Fruit fly (Drosophila melanogaster) whole organism, embryonic: ENCODE data around the gene Pstk.

Source experiments
- Atf6 ChIP-seq: fragments of 200-800 bp; sonication (Bioruptor generic); IDR thresholded peaks from 2 replicates; pipeline ENCODE4 v1.3.6; 2022; ENCODE audit warnings: missing biosample characterization, missing genetic modification characterization
- Bteb2 ChIP-seq: fragments of 200-800 bp; sonication (Bioruptor generic); optimal IDR thresholded peaks from 2 replicates; lab custom pipeline; 2016; ENCODE audit warnings: missing biosample characterization, missing genetic modification characterization
- CG1024 ChIP-seq: fragments of 200-800 bp; sonication (Bioruptor generic); IDR thresholded peaks from 2 replicates; pipeline ENCODE4 v1.3.6; 2022; ENCODE audit warnings: missing biosample characterization, missing genetic modification characterization
- CG10267 ChIP-seq: fragments of 200-800 bp; sonication (Bioruptor generic); optimal IDR thresholded peaks from 2 replicates; lab custom pipeline; 2018; ENCODE audit warnings: missing biosample characterization, mild to moderate bottlenecking, missing genetic modification characterization, moderate library complexity
- CG10366 ChIP-seq: fragments of 200-800 bp; sonication (Bioruptor generic); IDR thresholded peaks from 2 replicates; pipeline ENCODE4 v1.3.6; 2022; ENCODE audit warnings: missing biosample characterization, missing genetic modification characterization
- CG11093 ChIP-seq: fragments of 200-800 bp; sonication (Bioruptor generic); IDR thresholded peaks from 3 replicates; pipeline ENCODE4 v1.3.6; 2022; ENCODE audit warnings: missing biosample characterization, missing genetic modification characterization
- CG12744 ChIP-seq: fragments of 200-800 bp; sonication (Bioruptor generic); optimal IDR thresholded peaks from 2 replicates; lab custom pipeline; 2016; ENCODE audit warnings: missing biosample characterization, missing genetic modification characterization
- CG13123 ChIP-seq: fragments of 200-800 bp; sonication (Bioruptor generic); optimal IDR thresholded peaks from 2 replicates; lab custom pipeline; 2016; ENCODE audit warnings: missing biosample characterization, missing genetic modification characterization
- CG14441 ChIP-seq: fragments of 200-800 bp; sonication (Bioruptor generic); IDR thresholded peaks from 2 replicates; pipeline ENCODE4 v1.3.6; 2022; ENCODE audit warnings: missing biosample characterization, missing genetic modification characterization
- CG17385 ChIP-seq: fragments of 200-800 bp; sonication (Bioruptor generic); optimal IDR thresholded peaks from 3 replicates; lab custom pipeline; 2018; ENCODE audit warnings: missing biosample characterization, mild to moderate bottlenecking, missing genetic modification characterization
- CG2678 ChIP-seq: fragments of 200-800 bp; sonication (Bioruptor generic); optimal IDR thresholded peaks from 3 replicates; lab custom pipeline; 2019; ENCODE audit warnings: missing biosample characterization, mild to moderate bottlenecking, missing genetic modification characterization, moderate library complexity
- CG34422 ChIP-seq: fragments of 200-800 bp; sonication (Bioruptor generic); IDR thresholded peaks from 3 replicates; pipeline ENCODE4 v1.3.6; 2022; ENCODE audit warnings: missing biosample characterization, missing genetic modification characterization
- CG3726 ChIP-seq: fragments of 200-800 bp; sonication (Bioruptor generic); IDR thresholded peaks from 3 replicates; pipeline ENCODE4, ENCODE4 v1.3.6; 2022; ENCODE audit warnings: missing biosample characterization, missing genetic modification characterization
- CG4404 ChIP-seq: fragments of 200-800 bp; sonication (Bioruptor generic); IDR thresholded peaks from 2 replicates; pipeline ENCODE4 v1.3.6; 2022; ENCODE audit warnings: missing biosample characterization, missing genetic modification characterization
- CG6683 ChIP-seq: fragments of 200-800 bp; sonication (Bioruptor generic); optimal IDR thresholded peaks from 2 replicates; lab custom pipeline; 2017; ENCODE audit warnings: missing biosample characterization, mild to moderate bottlenecking, missing genetic modification characterization, missing genetic modification reagents
- CG8290 ChIP-seq, 3 experiments: fragments of 200-800 bp; sonication (Bioruptor generic); optimal IDR thresholded peaks; 2 replicates each; lab custom pipeline; 2016 to 2019; ENCODE audit warnings: missing biosample characterization in 3 of 3, missing genetic modification characterization in 3 of 3, mild to moderate bottlenecking in 2 of 3, moderate library complexity in 1 of 3
- CG9215 ChIP-seq: fragments of 200-800 bp; sonication (Bioruptor generic); IDR thresholded peaks from 2 replicates; pipeline ENCODE4 v1.3.6; 2022; ENCODE audit warnings: missing biosample characterization, missing genetic modification characterization
- CG9437 ChIP-seq: fragments of 200-800 bp; sonication (Bioruptor generic); optimal IDR thresholded peaks from 2 replicates; lab custom pipeline; 2018; ENCODE audit warnings: missing biosample characterization, mild to moderate bottlenecking, missing genetic modification characterization
- CG9932 ChIP-seq: fragments of 200-800 bp; sonication (Bioruptor generic); IDR thresholded peaks from 2 replicates; pipeline ENCODE4 v1.3.6; 2022; ENCODE audit warnings: missing biosample characterization, missing genetic modification characterization
- CkIIα-i1 ChIP-seq: fragments of 200-800 bp; sonication (Bioruptor generic); IDR thresholded peaks from 2 replicates; pipeline ENCODE4 v1.3.6; 2022; ENCODE audit warnings: missing biosample characterization, missing genetic modification characterization
- Dad ChIP-seq: fragments of 200-800 bp; sonication (Bioruptor generic); optimal IDR thresholded peaks from 3 replicates; lab custom pipeline; 2016; ENCODE audit warnings: missing biosample characterization, missing genetic modification characterization
- Dref ChIP-seq: fragments of 200-800 bp; sonication (Bioruptor generic); IDR thresholded peaks from 2 replicates; pipeline ENCODE4 v1.3.6; 2022; ENCODE audit warnings: missing biosample characterization, missing genetic modification characterization
- Drgx ChIP-seq: fragments of 200-800 bp; sonication (Bioruptor generic); IDR thresholded peaks from 2 replicates; pipeline ENCODE4 v1.3.6; 2022; ENCODE audit warnings: missing biosample characterization, missing genetic modification characterization
- HmgZ ChIP-seq: fragments of 200-800 bp; sonication (Bioruptor generic); optimal IDR thresholded peaks from 2 replicates; lab custom pipeline; 2018; ENCODE audit warnings: missing biosample characterization, mild to moderate bottlenecking, missing genetic modification characterization
- Hr51 ChIP-seq, 2 experiments: fragments of 200-800 bp; sonication (Bioruptor generic); optimal IDR thresholded peaks; 2 replicates in 1 of 2; 3 replicates in 1 of 2; lab custom pipeline; 2016 to 2018; ENCODE audit warnings: missing biosample characterization in 2 of 2, missing genetic modification characterization in 2 of 2, mild to moderate bottlenecking in 1 of 2, moderate library complexity in 1 of 2
- NC2β ChIP-seq: fragments of 200-800 bp; sonication (Bioruptor generic); optimal IDR thresholded peaks from 2 replicates; lab custom pipeline; 2016; ENCODE audit warnings: missing biosample characterization, missing genetic modification characterization
- Ravus ChIP-seq: fragments of 200-800 bp; sonication (Bioruptor generic); IDR thresholded peaks from 2 replicates; pipeline ENCODE4 v1.3.6; 2022; ENCODE audit warnings: missing biosample characterization, missing genetic modification characterization
- Tbp ChIP-seq: fragments of >200 bp; optimal IDR thresholded peaks from 2 replicates; lab custom pipeline; 2018; ENCODE audit warnings: missing biosample characterization, missing genetic modification characterization
- ac ChIP-seq: fragments of 200-800 bp; sonication (Bioruptor generic); optimal IDR thresholded peaks from 3 replicates; lab custom pipeline; 2017; ENCODE audit warnings: missing biosample characterization, mild to moderate bottlenecking, missing genetic modification characterization
- ap ChIP-seq: fragments of 200-800 bp; sonication (Bioruptor generic); IDR thresholded peaks from 2 replicates; pipeline ENCODE4 v1.3.6; 2022; ENCODE audit warnings: missing biosample characterization, missing genetic modification characterization
- crol ChIP-seq: fragments of 200-800 bp; sonication (Bioruptor generic); IDR thresholded peaks from 2 replicates; pipeline ENCODE4 v1.3.6; 2022; ENCODE audit warnings: missing biosample characterization, missing genetic modification characterization
- crp ChIP-seq, 2 experiments: fragments of 200-800 bp; sonication (Bioruptor generic); optimal IDR thresholded peaks; 2 replicates in 1 of 2; 3 replicates in 1 of 2; lab custom pipeline; 2017; ENCODE audit warnings: missing biosample characterization in 2 of 2, missing genetic modification characterization in 2 of 2, mild to moderate bottlenecking in 1 of 2, moderate library complexity in 1 of 2
- cwo ChIP-seq: fragments of 200-800 bp; sonication (Bioruptor generic); optimal IDR thresholded peaks from 3 replicates; lab custom pipeline; 2017; ENCODE audit warnings: missing biosample characterization, missing genetic modification characterization, mild to moderate bottlenecking, moderate library complexity, missing genetic modification reagents
- da ChIP-seq: fragments of 200-800 bp; sonication (Bioruptor generic); optimal IDR thresholded peaks from 2 replicates; lab custom pipeline; 2016; ENCODE audit warnings: missing biosample characterization, missing genetic modification characterization
- emc ChIP-seq: fragments of 200-800 bp; sonication (Bioruptor generic); optimal IDR thresholded peaks from 2 replicates; lab custom pipeline; 2016; ENCODE audit warnings: missing biosample characterization, missing genetic modification characterization
- ems ChIP-seq: fragments of 200-800 bp; sonication (Bioruptor generic); optimal IDR thresholded peaks from 3 replicates; lab custom pipeline; 2016; ENCODE audit warnings: missing biosample characterization, missing genetic modification characterization
- fru ChIP-seq: fragments of >200 bp; optimal IDR thresholded peaks from 2 replicates; lab custom pipeline; 2017
- grn ChIP-seq: fragments of 200-800 bp; sonication (Bioruptor generic); optimal IDR thresholded peaks from 3 replicates; lab custom pipeline; 2017; ENCODE audit warnings: missing biosample characterization, missing genetic modification characterization
- gro ChIP-seq: fragments of 200-800 bp; sonication (Bioruptor generic); optimal IDR thresholded peaks from 2 replicates; lab custom pipeline; 2016; ENCODE audit warnings: missing biosample characterization, missing genetic modification characterization
- ham ChIP-seq: fragments of 200-800 bp; sonication (Bioruptor generic); IDR thresholded peaks from 2 replicates; pipeline ENCODE4 v1.3.6; 2022; ENCODE audit warnings: missing biosample characterization, missing genetic modification characterization
- hkb ChIP-seq, 2 experiments: fragments of 200-800 bp in 1 of 2; fragments of >200 bp in 1 of 2; sonication (Bioruptor generic) in 1 of 2; IDR thresholded peaks in 1 of 2; optimal IDR thresholded peaks in 1 of 2; 2 replicates each; pipeline versions ENCODE4 v1.3.6 to Lab custom; 2017 to 2022; ENCODE audit warnings: missing biosample characterization in 1 of 2, missing genetic modification characterization in 1 of 2
- inv ChIP-seq: fragments of 200-800 bp; sonication (Bioruptor generic); IDR thresholded peaks from 2 replicates; pipeline ENCODE4 v1.3.6; 2022; ENCODE audit warnings: missing biosample characterization, missing genetic modification characterization; ENCODE audit not compliant: partially characterized antibody
- nau ChIP-seq: fragments of 200-800 bp; sonication (Bioruptor generic); optimal IDR thresholded peaks from 3 replicates; lab custom pipeline; 2017; ENCODE audit warnings: missing biosample characterization, mild to moderate bottlenecking, missing genetic modification characterization, missing genetic modification reagents
- pan ChIP-seq, 4 experiments: fragments of >200 bp in 3 of 4; fragments of 200-800 bp in 1 of 4; sonication (Bioruptor generic) in 1 of 4; optimal IDR thresholded peaks in 3 of 4; IDR thresholded peaks in 1 of 4; 2 replicates each; pipeline versions ENCODE4 v1.3.6 to Lab custom; 2017 to 2022; ENCODE audit warnings: missing biosample characterization in 2 of 4, missing genetic modification characterization in 2 of 4, mixed read lengths in 1 of 4
- pnt ChIP-seq: fragments of 200-800 bp; sonication (Bioruptor generic); optimal IDR thresholded peaks from 3 replicates; lab custom pipeline; 2016; ENCODE audit warnings: missing biosample characterization, missing genetic modification characterization
- seq ChIP-seq: fragments of 200-800 bp; sonication (Bioruptor generic); IDR thresholded peaks from 2 replicates; pipeline ENCODE4 v1.3.6; 2022; ENCODE audit warnings: missing biosample characterization, missing genetic modification characterization
- sima ChIP-seq: fragments of 200-800 bp; sonication (Bioruptor generic); optimal IDR thresholded peaks from 2 replicates; lab custom pipeline; 2016; ENCODE audit warnings: missing biosample characterization, missing genetic modification characterization
- tin ChIP-seq: fragments of 200-800 bp; sonication (Bioruptor generic); optimal IDR thresholded peaks from 3 replicates; lab custom pipeline; 2016; ENCODE audit warnings: missing biosample characterization, missing genetic modification characterization
- vnd ChIP-seq: fragments of 200-800 bp; sonication (Bioruptor generic); IDR thresholded peaks from 3 replicates; pipeline ENCODE4 v1.3.6; 2022; ENCODE audit warnings: missing biosample characterization, missing genetic modification characterization; ENCODE audit not compliant: partially characterized antibody
- vvl ChIP-seq: fragments of 200-800 bp; sonication (Bioruptor generic); IDR thresholded peaks from 2 replicates; pipeline ENCODE4 v1.3.6; 2022; ENCODE audit warnings: missing biosample characterization, missing genetic modification characterization

Pstk gene

dm6 chrX:19665684-19666141 lies 47.4 kb upstream of the Pstk start (continued):
- peak; percentile 67 for TF ChIP-seq inv (GFP tag; lab: Robert Waterston, UW)
- TF ChIP-seq emc (GFP tag; lab: Kevin White, UChicago), result no peak
- peak; percentile 25; the same call in 1 of the 2 replicates for TF ChIP-seq Atf6 (GFP tag; lab: Robert Waterston, UW)
- TF ChIP-seq CG9215, result peak; percentile 62
- TF ChIP-seq nau (GFP tag; lab: Kevin White, UChicago), result no peak
- TF ChIP-seq ems (GFP tag; lab: Kevin White, UChicago), result peak; percentile 24
- peak; percentile 63 for TF ChIP-seq CG14441
- no peak for TF ChIP-seq CG10267 (tag; lab: Kevin White, UChicago)
- peak in 1 of 2 experiments; percentile 23 for TF ChIP-seq crp (GFP tag; optimal IDR thresholded peaks at IDR 0.05; lab: Kevin White, UChicago)
- no peak for TF ChIP-seq CG9437 (GFP tag; lab: Kevin White, UChicago)
- TF ChIP-seq CG3726 (GFP tag; lab: Robert Waterston, UW), result 0 out of 3 replicates have a peak, but pooled peaks have one; percentile 39
- TF ChIP-seq da (GFP tag; lab: Kevin White, UChicago), result no peak
- TF ChIP-seq grn (GFP tag; lab: Kevin White, UChicago), result peak; percentile 41
- no peak for TF ChIP-seq Hr51 (GFP tag; optimal IDR thresholded peaks at IDR 0.05; lab: Kevin White, UChicago)
- TF ChIP-seq Bteb2, result no peak
- 0 out of 2 replicates have a peak, but pooled peaks have one; percentile 17 for TF ChIP-seq Dref
- TF ChIP-seq tin (GFP tag; lab: Kevin White, UChicago), result peak; percentile 7
- TF ChIP-seq CG2678 (tag; lab: Kevin White, UChicago), result peak; percentile 40
- no peak for TF ChIP-seq seq (GFP tag; lab: Robert Waterston, UW)
- no peak for TF ChIP-seq hkb (optimal IDR thresholded peaks at IDR 0.05; lab: Kevin White, UChicago)
- TF ChIP-seq hkb (GFP tag; IDR thresholded peaks at IDR 0.05; lab: Robert Waterston, UW), result peak; percentile 31; the same call in 1 of the 2 replicates
- no peak for TF ChIP-seq CkIIα-i1 (GFP tag; lab: Robert Waterston, UW)
- no peak for TF ChIP-seq Tbp (GFP tag; lab: Kevin White, UChicago)
- TF ChIP-seq Ravus (GFP tag; lab: Robert Waterston, UW), result no peak
- TF ChIP-seq HmgZ (tag; lab: Kevin White, UChicago), result peak; percentile 8
- TF ChIP-seq Dad (GFP tag; lab: Kevin White, UChicago), result no peak
- TF ChIP-seq cwo (GFP tag; lab: Kevin White, UChicago), result no peak
- no peak for TF ChIP-seq sima (GFP tag; lab: Kevin White, UChicago)
- peak; percentile 40; the same call in 1 of the 3 replicates for TF ChIP-seq vnd (GFP tag; lab: Robert Waterston, UW)
- TF ChIP-seq CG34422 (GFP tag; lab: Robert Waterston, UW), result peak; percentile 66
- no peak for TF ChIP-seq ham (GFP tag; lab: Robert Waterston, UW)
- no peak for TF ChIP-seq fru (lab: Kevin White, UChicago)
- TF ChIP-seq vvl, result peak; percentile 59; the same call in 1 of the 2 replicates
- peak; percentile 30 for TF ChIP-seq pnt (GFP tag; lab: Kevin White, UChicago)
- no peak for TF ChIP-seq gro (GFP tag; lab: Kevin White, UChicago)
- TF ChIP-seq ac, result no peak
- peak; percentile 46; the same call in 1 of the 2 replicates for TF ChIP-seq Drgx (GFP tag; lab: Robert Waterston, UW)
- TF ChIP-seq CG11093, result peak; percentile 64; the same call in 1 of the 3 replicates
- TF ChIP-seq CG17385 (GFP tag; lab: Kevin White, UChicago), result no peak
- TF ChIP-seq CG13123 (GFP tag; lab: Kevin White, UChicago), result no peak
- peak; percentile 24 for TF ChIP-seq CG12744
- peak; percentile 84 for TF ChIP-seq CG9932
- peak; percentile 2 for TF ChIP-seq NC2β
- no peak for TF ChIP-seq ap
- TF ChIP-seq CG6683 (GFP tag; lab: Kevin White, UChicago), result no peak
- peak; percentile 25 for TF ChIP-seq CG8290 (GFP tag; optimal IDR thresholded peaks at IDR 0.05; lab: Kevin White, UChicago)
- TF ChIP-seq CG8290 (tag; optimal IDR thresholded peaks at IDR 0.05; lab: Kevin White, UChicago), result peak in 1 of 2 experiments; percentile 44
- TF ChIP-seq pan (optimal IDR thresholded peaks at IDR 0.05; lab: Kevin White, UChicago), result no peak
- peak in 1 of 2 experiments; percentile 51 for TF ChIP-seq pan (GFP tag; optimal IDR thresholded peaks at IDR 0.05 in 1 of 2, IDR thresholded peaks at IDR 0.05 in 1 of 2)
- peak; percentile 23; the same call in 1 of the 2 replicates for TF ChIP-seq CG1024
- TF ChIP-seq crol (GFP tag; lab: Robert Waterston, UW), result no peak
- peak; percentile 55; the same call in 1 of the 2 replicates for TF ChIP-seq CG4404 (GFP tag; lab: Robert Waterston, UW)
- peak; percentile 44 for TF ChIP-seq CG10366 (GFP tag; lab: Robert Waterston, UW)
